Fruit fly (Drosophila melanogaster) whole organism, prepupa: ENCODE data around the gene CG13392.

Experiments
- CG10669 ChIP-seq: fragments of 200-800 bp; sonication (Bioruptor generic); optimal IDR thresholded peaks from 3 replicates; lab custom pipeline; 2018; ENCODE audit warnings: missing biosample characterization, mild to moderate bottlenecking, missing genetic modification characterization, moderate library complexity
- CG34406 ChIP-seq: fragments of 200-800 bp; sonication (Bioruptor generic); optimal IDR thresholded peaks from 3 replicates; lab custom pipeline; 2016; ENCODE audit warnings: missing biosample characterization, missing genetic modification characterization
- CG6276 ChIP-seq: fragments of 200-800 bp; sonication (Bioruptor generic); optimal IDR thresholded peaks from 2 replicates; lab custom pipeline; 2017; ENCODE audit warnings: missing biosample characterization, mild to moderate bottlenecking, missing genetic modification characterization
- CG6854 ChIP-seq: fragments of 200-800 bp; sonication (Bioruptor generic); optimal IDR thresholded peaks from 2 replicates; lab custom pipeline; 2017; ENCODE audit warnings: missing biosample characterization, mild to moderate bottlenecking, missing genetic modification characterization
- Ets96B ChIP-seq: fragments of 200-800 bp; optimal IDR thresholded peaks from 2 replicates; lab custom pipeline; 2019; ENCODE audit warnings: missing biosample characterization, mild to moderate bottlenecking, missing genetic modification characterization, moderate library complexity
- cyc ChIP-seq: fragments of 200-800 bp; sonication (Bioruptor generic); optimal IDR thresholded peaks from 3 replicates; lab custom pipeline; 2016; ENCODE audit warnings: missing biosample characterization, missing genetic modification characterization
- fkh ChIP-seq: fragments of 200-800 bp; sonication (Bioruptor generic); optimal IDR thresholded peaks from 3 replicates; lab custom pipeline; 2017; ENCODE audit warnings: missing biosample characterization, mild to moderate bottlenecking, missing genetic modification characterization, moderate library complexity

DNA sequence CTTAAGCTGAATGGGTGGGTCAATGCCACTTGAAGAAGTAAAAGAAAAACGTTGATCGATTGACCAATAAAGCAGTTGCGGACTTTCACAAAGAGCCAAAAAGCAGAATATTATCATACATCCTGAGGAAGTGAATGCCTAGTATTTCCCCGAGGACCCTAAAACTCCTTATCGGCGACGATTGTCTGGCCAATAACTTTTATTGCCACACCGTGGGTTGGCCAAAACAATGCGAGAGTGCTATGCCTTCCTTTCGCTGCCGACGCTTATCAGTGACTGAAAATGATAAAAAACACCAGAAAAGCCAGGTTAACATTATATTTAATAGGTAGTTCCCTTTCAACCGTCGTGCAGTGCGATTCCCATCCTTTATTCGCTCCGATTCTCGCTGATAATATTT lies 30.7 kb downstream of the CG13392 start, which contains the start of gene Mur29B:
- TF ChIP-seq CG6276 (GFP tag; lab: Kevin White, UChicago) (no peak), fkh (GFP tag; lab: Kevin White, UChicago) (no peak), Ets96B (no peak), CG34406 (GFP tag; lab: Kevin White, UChicago) (no peak), CG10669 (GFP tag; lab: Kevin White, UChicago) (no peak), CG6854 (GFP tag; lab: Kevin White, UChicago) (no peak), cyc (GFP tag; lab: Kevin White, UChicago) (no peak)
